Worm (Caenorhabditis elegans) whole organism, L4 larva: ENCODE results near the gene best-19.

Experiments used
- D1046.2 ChIP-seq: fragments of 200-800 bp; sonication (Bioruptor generic); IDR thresholded peaks from 2 replicates; pipeline ENCODE4 v1.3.6; 2022; ENCODE audit warnings: missing genetic modification characterization, missing compliant biosample characterization
- F44E2.7 ChIP-seq: fragments of 200-800 bp; sonication (Bioruptor generic); IDR thresholded peaks from 2 replicates; pipeline ENCODE4 v2.1.2; 2022; ENCODE audit warnings: missing genetic modification characterization, missing compliant biosample characterization
- R02D3.7 ChIP-seq: fragments of 150-350 bp; sonication (generic microtip); optimal IDR thresholded peaks from 3 replicates; lab custom pipeline; 2014; ENCODE audit warnings: missing biosample characterization, missing genetic modification characterization
- T20F7.1 ChIP-seq: fragments of 200-800 bp; sonication (Bioruptor generic); optimal IDR thresholded peaks from 2 replicates; lab custom pipeline; 2018; ENCODE audit warnings: mild to moderate bottlenecking, missing genetic modification characterization, missing compliant biosample characterization
- T26A8.4 ChIP-seq: fragments of 200-800 bp; sonication (Bioruptor generic); IDR thresholded peaks from 2 replicates; pipeline ENCODE4 v1.3.6; 2022; ENCODE audit warnings: missing genetic modification characterization, missing compliant biosample characterization
- Y75B8A.6 ChIP-seq: fragments of 200-800 bp; sonication (Bioruptor generic); IDR thresholded peaks from 2 replicates; pipeline ENCODE4 v1.3.6; 2022; ENCODE audit warnings: missing genetic modification reagents, missing genetic modification characterization, missing compliant biosample characterization
- ceh-20 ChIP-seq: fragments of 200-800 bp; sonication (Bioruptor generic); IDR thresholded peaks from 2 replicates; pipeline ENCODE4 v1.3.6; 2022; ENCODE audit warnings: missing genetic modification reagents, missing genetic modification characterization, missing compliant biosample characterization
- ceh-32 ChIP-seq: sonication (generic microtip); optimal IDR thresholded peaks from 2 replicates; lab custom pipeline; 2016; ENCODE audit warnings: mild to moderate bottlenecking, missing genetic modification characterization, missing compliant biosample characterization; ENCODE audit not compliant: poor library complexity
- ceh-44 ChIP-seq: fragments of 200-800 bp; sonication (Bioruptor generic); IDR thresholded peaks from 2 replicates; pipeline ENCODE4 v1.3.6; 2022; ENCODE audit warnings: missing genetic modification reagents, missing genetic modification characterization, missing compliant biosample characterization
- ces-1 ChIP-seq: fragments of 150-350 bp; sonication (generic microtip); optimal IDR thresholded peaks from 4 replicates; lab custom pipeline; 2014; ENCODE audit warnings: missing biosample characterization, missing genetic modification reagents, missing genetic modification characterization
- cey-2 ChIP-seq: sonication (generic microtip); optimal IDR thresholded peaks from 3 replicates; lab custom pipeline; 2017; ENCODE audit warnings: missing genetic modification characterization, mild to moderate bottlenecking, missing compliant biosample characterization, antibody characterized with exemption, borderline replicate concordance; ENCODE audit not compliant: insufficient read depth
- daf-12 ChIP-seq: fragments of 150-350 bp; optimal IDR thresholded peaks from 2 replicates; lab custom pipeline; 2014; ENCODE audit warnings: missing biosample characterization, missing genetic modification reagents, missing genetic modification characterization
- daf-16 ChIP-seq, 3 experiments: sonication (generic microtip); optimal IDR thresholded peaks; 2 replicates each; lab custom pipeline; 2016 to 2017; ENCODE audit warnings: missing genetic modification characterization in 3 of 3, missing genetic modification reagents in 3 of 3, mild to moderate bottlenecking in 2 of 3, missing compliant biosample characterization in 2 of 3, missing biosample characterization in 1 of 3, moderate library complexity in 1 of 3
- daf-19 ChIP-seq: fragments of 200-800 bp; sonication (Bioruptor generic); conservative IDR thresholded peaks from 2 replicates; pipeline ENCODE4 v1.3.6; 2022; ENCODE audit warnings: missing genetic modification characterization, missing compliant biosample characterization
- dmd-9 ChIP-seq: fragments of 200-800 bp; sonication (Bioruptor generic); IDR thresholded peaks from 2 replicates; pipeline ENCODE4 v1.3.6; 2022; ENCODE audit warnings: missing genetic modification reagents, missing genetic modification characterization, missing compliant biosample characterization
- dve-1 ChIP-seq: sonication (generic microtip); optimal IDR thresholded peaks from 2 replicates; lab custom pipeline; 2017; ENCODE audit warnings: antibody characterized with exemption, mild to moderate bottlenecking, missing genetic modification characterization, missing compliant biosample characterization; ENCODE audit not compliant: insufficient read depth
- hif-1 ChIP-seq, 2 experiments: sonication (generic microtip); optimal IDR thresholded peaks; 2 replicates each; lab custom pipeline; 2016 to 2017; ENCODE audit warnings: missing compliant biosample characterization in 2 of 2, missing genetic modification characterization in 2 of 2, missing genetic modification reagents in 2 of 2, missing genotype in 2 of 2, mild to moderate bottlenecking in 1 of 2
- hlh-11 ChIP-seq: fragments of 200-800 bp; sonication (Bioruptor generic); optimal IDR thresholded peaks from 2 replicates; lab custom pipeline; 2018; ENCODE audit warnings: mild to moderate bottlenecking, missing genetic modification characterization, missing compliant biosample characterization
- hlh-30 ChIP-seq: sonication (generic microtip); optimal IDR thresholded peaks from 2 replicates; lab custom pipeline; 2017; ENCODE audit warnings: antibody characterized with exemption, mild to moderate bottlenecking, missing genetic modification characterization, missing compliant biosample characterization; ENCODE audit not compliant: insufficient read depth
- jun-1 ChIP-seq: fragments of 150-350 bp; optimal IDR thresholded peaks from 2 replicates; lab custom pipeline; 2014; ENCODE audit warnings: missing biosample characterization, missing genetic modification reagents, missing genetic modification characterization
- lin-1 ChIP-seq: fragments of 200-800 bp; sonication (Bioruptor generic); IDR thresholded peaks from 2 replicates; pipeline ENCODE4 v1.3.6; 2022; ENCODE audit warnings: missing genetic modification reagents, missing genetic modification characterization, missing compliant biosample characterization
- lin-29 ChIP-seq: fragments of 200-800 bp; sonication (Bioruptor generic); IDR thresholded peaks from 2 replicates; pipeline ENCODE4 v1.3.6; 2022; ENCODE audit warnings: missing genetic modification reagents, missing genetic modification characterization, missing compliant biosample characterization
- lin-38 ChIP-seq: fragments of 200-800 bp; sonication (Bioruptor generic); IDR thresholded peaks from 2 replicates; pipeline ENCODE4 v1.3.6; 2022; ENCODE audit warnings: missing genetic modification reagents, missing genetic modification characterization, missing compliant biosample characterization
- lin-39 ChIP-seq: fragments of 150-350 bp; optimal IDR thresholded peaks from 2 replicates; lab custom pipeline; 2014; ENCODE audit warnings: missing biosample characterization, missing genetic modification reagents, missing genetic modification characterization
- lir-3 ChIP-seq: sonication (generic microtip); optimal IDR thresholded peaks from 2 replicates; lab custom pipeline; 2016; ENCODE audit warnings: mild to moderate bottlenecking, missing genetic modification characterization, missing compliant biosample characterization
- lsy-2 ChIP-seq, 2 experiments: fragments of 150-350 bp in 1 of 2; sonication (generic microtip) in 1 of 2; optimal IDR thresholded peaks; 2 replicates each; lab custom pipeline; 2014 to 2017; ENCODE audit warnings: missing biosample characterization in 2 of 2, missing genetic modification characterization in 2 of 2
- mdl-1 ChIP-seq, 2 experiments: fragments of 150-350 bp in 1 of 2; sonication (generic microtip) in 1 of 2; optimal IDR thresholded peaks; 2 replicates each; lab custom pipeline; 2014 to 2017; ENCODE audit warnings: missing biosample characterization in 2 of 2, missing genetic modification characterization in 2 of 2
- mep-1 ChIP-seq: fragments of 150-350 bp; sonication (generic microtip); optimal IDR thresholded peaks from 3 replicates; lab custom pipeline; 2014; ENCODE audit warnings: missing biosample characterization, missing genetic modification characterization
- mes-2 ChIP-seq: sonication (generic microtip); optimal IDR thresholded peaks from 2 replicates; lab custom pipeline; 2016; ENCODE audit warnings: missing genotype, mild to moderate bottlenecking, missing genetic modification characterization, missing compliant biosample characterization; ENCODE audit not compliant: poor library complexity, severe bottlenecking
- nhr-11 ChIP-seq: fragments of 150-350 bp; optimal IDR thresholded peaks from 2 replicates; lab custom pipeline; 2014; ENCODE audit warnings: missing biosample characterization, missing genetic modification characterization
- nhr-42 ChIP-seq: fragments of 200-800 bp; sonication (Bioruptor generic); IDR thresholded peaks from 2 replicates; pipeline ENCODE4 v1.3.6; 2022; ENCODE audit warnings: missing genetic modification characterization, missing compliant biosample characterization
- nhr-48 ChIP-seq: sonication (generic microtip); optimal IDR thresholded peaks from 2 replicates; lab custom pipeline; 2016; ENCODE audit warnings: mild to moderate bottlenecking, missing genetic modification characterization, missing compliant biosample characterization
- pha-4 ChIP-seq, 2 experiments: fragments of 150-350 bp in 1 of 2; fragments of 200-800 bp in 1 of 2; sonication (Bioruptor generic) in 1 of 2; IDR thresholded peaks in 1 of 2; optimal IDR thresholded peaks in 1 of 2; 2 replicates each; pipeline versions ENCODE4 v1.3.6 to Lab custom; 2014 to 2022; ENCODE audit warnings: missing genetic modification characterization in 2 of 2, missing genetic modification reagents in 2 of 2, missing biosample characterization in 1 of 2, missing compliant biosample characterization in 1 of 2
- saeg-2 ChIP-seq: fragments of 200-800 bp; sonication (Bioruptor generic); IDR thresholded peaks from 2 replicates; pipeline ENCODE4 v1.3.6; 2022; ENCODE audit warnings: missing genetic modification reagents, missing genetic modification characterization, missing compliant biosample characterization
- snpc-1.2 ChIP-seq: fragments of 200-800 bp; sonication (Bioruptor generic); IDR thresholded peaks from 2 replicates; pipeline ENCODE4 v1.3.6; 2022; ENCODE audit warnings: missing genetic modification reagents, missing genetic modification characterization, missing compliant biosample characterization
- tra-1 ChIP-seq: fragments of 200-800 bp; sonication (Bioruptor generic); IDR thresholded peaks from 2 replicates; pipeline ENCODE4 v1.3.6; 2022; ENCODE audit warnings: missing genetic modification reagents, missing genetic modification characterization, missing compliant biosample characterization
- unc-62 ChIP-seq, 3 experiments: fragments of 150-350 bp in 1 of 3; sonication (generic microtip); optimal IDR thresholded peaks in 2 of 3; peaks in 1 of 3; 1 replicate in 1 of 3; 2 replicates in 2 of 3; lab custom pipeline; 2014 to 2017; ENCODE audit warnings: missing biosample characterization in 3 of 3, missing genetic modification characterization in 3 of 3, missing genetic modification reagents in 3 of 3, missing genotype in 1 of 3
- zfp-3 ChIP-seq: fragments of 200-800 bp; sonication (Bioruptor generic); conservative IDR thresholded peaks from 2 replicates; pipeline ENCODE4 v1.3.6; 2022; ENCODE audit warnings: missing genetic modification reagents, missing genetic modification characterization, missing compliant biosample characterization
- ztf-7 ChIP-seq: fragments of 150-350 bp; optimal IDR thresholded peaks from 2 replicates; lab custom pipeline; 2014; ENCODE audit warnings: missing biosample characterization, missing genetic modification characterization

best-19 gene

DNA sequence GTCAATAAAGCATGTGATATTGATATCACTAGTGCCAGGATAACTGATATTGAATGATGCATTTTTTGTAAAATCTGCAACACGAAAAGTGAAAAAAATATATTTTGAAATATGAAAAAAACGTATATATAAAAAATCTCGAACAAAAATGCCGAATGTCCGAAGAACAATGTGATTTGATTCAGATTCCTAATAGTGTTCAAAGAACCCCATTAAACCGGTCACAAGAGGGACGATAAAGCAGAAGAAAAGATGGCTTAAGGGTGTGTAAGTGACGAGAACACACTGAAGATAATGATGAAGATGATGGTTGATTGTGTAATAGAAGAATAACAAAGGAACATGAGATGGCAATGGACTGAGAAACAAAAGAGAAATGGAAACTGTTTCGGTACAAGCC, 4.6 kb downstream of the best-19 start, which contains the start of gene T21D12.14:
T21D12.14 (minus strand) TSS at position 101 of the 400 bp plus-strand sequence.
- TF ChIP-seq hlh-30 (tag; lab: Kevin White, UChicago) (peak; percentile 22), unc-62 (GFP tag; optimal IDR thresholded peaks at IDR 0.05 in 1 of 2; lab: Kevin White, UChicago) (peak in 1 of 2 experiments; percentile 89), unc-62 (tag; optimal IDR thresholded peaks at IDR 0.05; lab: Kevin White, UChicago) (no peak), ces-1 (GFP tag; lab: Kevin White, UChicago) (no peak)

ce11 chrIV:290387-290786, 6.9 kb downstream of the best-19 start:
- TF ChIP-seq unc-62 (GFP tag; optimal IDR thresholded peaks at IDR 0.05 in 1 of 2; lab: Kevin White, UChicago) (peak in 1 of 2 experiments; percentile 89), unc-62 (tag; optimal IDR thresholded peaks at IDR 0.05; lab: Kevin White, UChicago) (no peak), lin-1 (GFP tag; lab: Robert Waterston, UW) (no peak)

- no peak for TF ChIP-seq lin-29
These were observed 7.9 kb downstream of the best-19 start, which contains the start of gene T21D12.7 for ce11 chrIV:291356-291755. Gene T21D12.7, minus strand, starts transcription at chrIV:291456.

ce11 chrIV:291851-292367, 8.5 kb downstream of the best-19 start:
- TF ChIP-seq F44E2.7 (GFP tag; lab: Robert Waterston, UW) (no peak), nhr-42 (0 out of 2 replicates have a peak, but pooled peaks have one; percentile 37), Y75B8A.6 (GFP tag; lab: Robert Waterston, UW) (no peak), T20F7.1 (GFP tag; lab: Kevin White, UChicago) (peak; percentile 48), daf-12 (tag; lab: Kevin White, UChicago) (no peak), ceh-20 (GFP tag; lab: Robert Waterston, UW) (no peak), hif-1 (tag; optimal IDR thresholded peaks at IDR 0.05; lab: Kevin White, UChicago) (peak in 1 of 2 experiments; percentile 28), ces-1 (GFP tag; lab: Kevin White, UChicago) (no peak), lin-39 (tag; lab: Kevin White, UChicago) (no peak), ceh-32 (tag; lab: Kevin White, UChicago) (no peak), zfp-3 (peak; percentile 65; the same call in 1 of the 2 replicates), D1046.2 (GFP tag; lab: Robert Waterston, UW) (no peak), saeg-2 (GFP tag; lab: Robert Waterston, UW) (no peak), lin-1 (GFP tag; lab: Robert Waterston, UW) (peak; percentile 23; the same call in 1 of the 2 replicates), T26A8.4 (GFP tag; lab: Robert Waterston, UW) (no peak; the same call in 1 of the 2 replicates), dve-1 (tag; lab: Kevin White, UChicago) (peak; percentile 91), mep-1 (tag; lab: Kevin White, UChicago) (peak; percentile 63), unc-62 (GFP tag; optimal IDR thresholded peaks at IDR 0.05 in 1 of 2; lab: Kevin White, UChicago) (peak; percentile 7 to 46), unc-62 (tag; optimal IDR thresholded peaks at IDR 0.05; lab: Kevin White, UChicago) (no peak), jun-1 (tag; lab: Kevin White, UChicago) (peak; percentile 36), dmd-9 (no peak), hlh-11 (tag; lab: Kevin White, UChicago) (peak; percentile 84), tra-1 (peak; percentile 49; the same call in 1 of the 2 replicates), lir-3 (no peak), R02D3.7 (tag; lab: Kevin White, UChicago) (no peak), nhr-11 (tag; lab: Kevin White, UChicago) (no peak), lin-38 (0 out of 2 replicates have a peak, but pooled peaks have one; percentile 30), daf-16 (GFP tag; optimal IDR thresholded peaks at IDR 0.05; lab: Kevin White, UChicago) (peak in 1 of 2 experiments; percentile 47), daf-16 (tag; optimal IDR thresholded peaks at IDR 0.05; lab: Kevin White, UChicago) (peak; percentile 98), mdl-1 (tag; optimal IDR thresholded peaks at IDR 0.05; lab: Kevin White, UChicago) (peak in 1 of 2 experiments; percentile 71), pha-4 (GFP tag; IDR thresholded peaks at IDR 0.05; lab: Robert Waterston, UW) (no peak; the same call in 1 of the 2 replicates), pha-4 (tag; optimal IDR thresholded peaks at IDR 0.05; lab: Kevin White, UChicago) (no peak), ceh-44 (GFP tag; lab: Robert Waterston, UW) (no peak), daf-19 (no peak), mes-2 (tag; lab: Kevin White, UChicago) (peak; percentile 36), snpc-1.2 (GFP tag; lab: Robert Waterston, UW) (no peak), nhr-48 (tag; lab: Kevin White, UChicago) (peak; percentile 71), ztf-7 (tag; lab: Kevin White, UChicago) (peak; percentile 52), cey-2 (tag; lab: Kevin White, UChicago) (no peak), lsy-2 (tag; optimal IDR thresholded peaks at IDR 0.05; lab: Kevin White, UChicago) (peak in 1 of 2 experiments; percentile 13)
